Worm (Caenorhabditis elegans): Measurements from ENCODE around the gene nhr-242.

- TF ChIP-seq ces-1 (GFP tag; optimal IDR thresholded peaks at IDR 0.05): no peak
- no peak for TF ChIP-seq F26F4.8 (GFP tag; conservative IDR thresholded peaks at IDR 0.05)
- no peak for TF ChIP-seq ceh-82 (tag; optimal IDR thresholded peaks at IDR 0.05)
- TF ChIP-seq gei-8 (GFP tag; optimal IDR thresholded peaks at IDR 0.05): no peak
- no peak for TF ChIP-seq nhr-28 (tag; optimal IDR thresholded peaks at IDR 0.05)
- TF ChIP-seq lin-29 (GFP tag; IDR thresholded peaks at IDR 0.05): no peak
- TF ChIP-seq fos-1 (tag; optimal IDR thresholded peaks at IDR 0.05): no peak
- no peak for TF ChIP-seq lir-3 (tag; optimal IDR thresholded peaks at IDR 0.05)
- no peak for TF ChIP-seq dve-1 (tag; optimal IDR thresholded peaks at IDR 0.05; ENCODE audit: insufficient read depth)
- no peak for TF ChIP-seq ztf-11 (tag; optimal IDR thresholded peaks at IDR 0.05)
These were observed 21.4 kb upstream of the nhr-242 start for ce11 chrIV:2602862-2603189.

All from whole organism, L4 larva.